Fruit fly (Drosophila melanogaster) whole organism, prepupa: ENCODE data around the gene mRpL33.

Experiments used
- Blimp-1 ChIP-seq: fragments of 200-800 bp; sonication (Bioruptor generic); optimal IDR thresholded peaks from 3 replicates; lab custom pipeline; 2017; ENCODE audit warnings: missing biosample characterization, missing genetic modification characterization, mild to moderate bottlenecking, moderate library complexity, missing genetic modification reagents
- CG10669 ChIP-seq: fragments of 200-800 bp; sonication (Bioruptor generic); optimal IDR thresholded peaks from 3 replicates; lab custom pipeline; 2018; ENCODE audit warnings: missing biosample characterization, mild to moderate bottlenecking, missing genetic modification characterization, moderate library complexity
- CG11762 ChIP-seq: fragments of 200-800 bp; sonication (Bioruptor generic); optimal IDR thresholded peaks from 3 replicates; lab custom pipeline; 2016; ENCODE audit warnings: missing biosample characterization, missing genetic modification characterization; ENCODE audit not compliant: insufficient read depth
- CG11902 ChIP-seq: fragments of 200-800 bp; sonication (Bioruptor generic); optimal IDR thresholded peaks from 3 replicates; lab custom pipeline; 2016; ENCODE audit warnings: missing biosample characterization, missing genetic modification characterization
- CG15336 ChIP-seq: fragments of 200-800 bp; sonication (Bioruptor generic); IDR thresholded peaks from 2 replicates; pipeline ENCODE4 v1.3.6; 2022; ENCODE audit warnings: missing biosample characterization, missing genetic modification characterization
- CG3032 ChIP-seq: fragments of 200-800 bp; optimal IDR thresholded peaks from 2 replicates; lab custom pipeline; 2019; ENCODE audit warnings: missing biosample characterization, mild to moderate bottlenecking, missing genetic modification characterization, moderate library complexity
- CG32006 ChIP-seq: fragments of 200-800 bp; sonication (Bioruptor generic); optimal IDR thresholded peaks from 3 replicates; lab custom pipeline; 2017; ENCODE audit warnings: missing biosample characterization, mild to moderate bottlenecking, missing genetic modification characterization
- CG34406 ChIP-seq: fragments of 200-800 bp; sonication (Bioruptor generic); optimal IDR thresholded peaks from 3 replicates; lab custom pipeline; 2016; ENCODE audit warnings: missing biosample characterization, missing genetic modification characterization
- CG3919 ChIP-seq: fragments of 200-800 bp; sonication (Bioruptor generic); optimal IDR thresholded peaks from 3 replicates; lab custom pipeline; 2016; ENCODE audit warnings: missing biosample characterization, missing genetic modification characterization
- CG6163 ChIP-seq: fragments of 200-800 bp; sonication (Bioruptor generic); IDR thresholded peaks from 3 replicates; pipeline ENCODE4 v1.3.6; 2022; ENCODE audit warnings: missing biosample characterization, missing genetic modification characterization
- CG6276 ChIP-seq: fragments of 200-800 bp; sonication (Bioruptor generic); optimal IDR thresholded peaks from 2 replicates; lab custom pipeline; 2017; ENCODE audit warnings: missing biosample characterization, mild to moderate bottlenecking, missing genetic modification characterization
- CG6808 ChIP-seq: fragments of 200-800 bp; sonication (Bioruptor generic); optimal IDR thresholded peaks from 3 replicates; lab custom pipeline; 2017; ENCODE audit warnings: missing biosample characterization, missing genetic modification characterization, mild to moderate bottlenecking, moderate library complexity, missing genetic modification reagents
- CG6854 ChIP-seq: fragments of 200-800 bp; sonication (Bioruptor generic); optimal IDR thresholded peaks from 2 replicates; lab custom pipeline; 2017; ENCODE audit warnings: missing biosample characterization, mild to moderate bottlenecking, missing genetic modification characterization
- CG8119 ChIP-seq: fragments of 200-800 bp; sonication (Bioruptor generic); IDR thresholded peaks from 3 replicates; pipeline ENCODE4 v1.3.6; 2022; ENCODE audit warnings: missing biosample characterization, missing genetic modification characterization
- CG8632 ChIP-seq: fragments of 200-800 bp; sonication (Bioruptor generic); optimal IDR thresholded peaks from 3 replicates; lab custom pipeline; 2016; ENCODE audit warnings: missing biosample characterization, missing genetic modification characterization
- CG9139 ChIP-seq: fragments of 200-800 bp; sonication (Bioruptor generic); optimal IDR thresholded peaks from 3 replicates; lab custom pipeline; 2017; ENCODE audit warnings: missing biosample characterization, mild to moderate bottlenecking, missing genetic modification characterization
- Eip75B ChIP-seq: fragments of 200-800 bp; sonication (Bioruptor generic); optimal IDR thresholded peaks from 3 replicates; lab custom pipeline; 2016; ENCODE audit warnings: missing biosample characterization, missing genetic modification characterization
- Eip78C ChIP-seq: fragments of 200-800 bp; sonication (Bioruptor generic); peaks from one replicate; lab custom pipeline; 2016; ENCODE audit warnings: missing biosample characterization, missing genetic modification characterization
- Ets21C ChIP-seq: fragments of 200-800 bp; sonication (Bioruptor generic); optimal IDR thresholded peaks from 3 replicates; lab custom pipeline; 2016; ENCODE audit warnings: missing biosample characterization, missing genetic modification characterization
- Gug ChIP-seq: fragments of 200-800 bp; sonication (Bioruptor generic); IDR thresholded peaks from 2 replicates; pipeline ENCODE4 v1.3.6; 2022; ENCODE audit warnings: missing biosample characterization, missing genetic modification characterization
- Hr38 ChIP-seq: sonication (Bioruptor generic); optimal IDR thresholded peaks from 2 replicates; lab custom pipeline; 2016; ENCODE audit warnings: missing biosample characterization, missing genetic modification characterization
- Hr39 ChIP-seq: fragments of 200-800 bp; sonication (Bioruptor generic); optimal IDR thresholded peaks from 2 replicates; lab custom pipeline; 2016; ENCODE audit warnings: missing biosample characterization, missing genetic modification characterization
- Lpt ChIP-seq: fragments of 200-800 bp; sonication (Bioruptor generic); optimal IDR thresholded peaks from 3 replicates; lab custom pipeline; 2016; ENCODE audit warnings: missing biosample characterization, missing genetic modification characterization
- Smox ChIP-seq: fragments of 200-800 bp; sonication (Bioruptor generic); optimal IDR thresholded peaks from 3 replicates; lab custom pipeline; 2016; ENCODE audit warnings: missing biosample characterization, missing genetic modification characterization
- Sox102F ChIP-seq: fragments of 200-800 bp; sonication (Bioruptor generic); optimal IDR thresholded peaks from 2 replicates; lab custom pipeline; 2016; ENCODE audit warnings: missing biosample characterization, mild to moderate bottlenecking, missing genetic modification characterization
- Sox15 ChIP-seq: fragments of 200-800 bp; sonication (Bioruptor generic); optimal IDR thresholded peaks from 3 replicates; lab custom pipeline; 2016; ENCODE audit warnings: missing biosample characterization, missing genetic modification characterization
- achi ChIP-seq: fragments of 200-800 bp; sonication (Bioruptor generic); optimal IDR thresholded peaks from 3 replicates; lab custom pipeline; 2016; ENCODE audit warnings: missing biosample characterization, missing genetic modification characterization
- acj6 ChIP-seq: fragments of 200-800 bp; sonication (Bioruptor generic); optimal IDR thresholded peaks from 3 replicates; lab custom pipeline; 2016; ENCODE audit warnings: missing biosample characterization, missing genetic modification characterization
- cyc ChIP-seq: fragments of 200-800 bp; sonication (Bioruptor generic); optimal IDR thresholded peaks from 3 replicates; lab custom pipeline; 2016; ENCODE audit warnings: missing biosample characterization, missing genetic modification characterization
- dac ChIP-seq: fragments of 200-800 bp; sonication (Bioruptor generic); optimal IDR thresholded peaks from 2 replicates; lab custom pipeline; 2017; ENCODE audit warnings: missing biosample characterization, mild to moderate bottlenecking, missing genetic modification characterization
- dsx ChIP-seq: fragments of 200-800 bp; optimal IDR thresholded peaks from 3 replicates; lab custom pipeline; 2019; ENCODE audit warnings: missing biosample characterization, mild to moderate bottlenecking, missing genetic modification characterization, moderate library complexity; ENCODE audit not compliant: poor library complexity, severe bottlenecking
- eg ChIP-seq: fragments of 200-800 bp; sonication (Bioruptor generic); IDR thresholded peaks from 3 replicates; pipeline ENCODE4 v1.3.6; 2022; ENCODE audit warnings: missing biosample characterization, missing genetic modification characterization
- esn ChIP-seq: fragments of 200-800 bp; sonication (Bioruptor generic); optimal IDR thresholded peaks from 2 replicates; lab custom pipeline; 2016; ENCODE audit warnings: missing biosample characterization, mild to moderate bottlenecking, missing genetic modification characterization, moderate library complexity
- fkh ChIP-seq: fragments of 200-800 bp; sonication (Bioruptor generic); optimal IDR thresholded peaks from 3 replicates; lab custom pipeline; 2017; ENCODE audit warnings: missing biosample characterization, mild to moderate bottlenecking, missing genetic modification characterization, moderate library complexity
- lz ChIP-seq: fragments of 200-800 bp; sonication (Bioruptor generic); optimal IDR thresholded peaks from 3 replicates; lab custom pipeline; 2016; ENCODE audit warnings: missing biosample characterization, missing genetic modification characterization
- pdm3 ChIP-seq: fragments of 200-800 bp; sonication (Bioruptor generic); optimal IDR thresholded peaks from 3 replicates; lab custom pipeline; 2016; ENCODE audit warnings: missing biosample characterization, missing genetic modification characterization
- ss ChIP-seq, 2 experiments: fragments of 200-800 bp; sonication (Bioruptor generic); optimal IDR thresholded peaks; 2 replicates in 1 of 2; 3 replicates in 1 of 2; lab custom pipeline; 2017 to 2018; ENCODE audit warnings: mild to moderate bottlenecking in 2 of 2, missing biosample characterization in 2 of 2, missing genetic modification characterization in 2 of 2, moderate library complexity in 1 of 2
- topi ChIP-seq: fragments of 200-800 bp; sonication (Bioruptor generic); optimal IDR thresholded peaks from 3 replicates; lab custom pipeline; 2016; ENCODE audit warnings: missing biosample characterization, missing genetic modification characterization
- vri ChIP-seq: fragments of 200-800 bp; sonication (Bioruptor generic); optimal IDR thresholded peaks from 3 replicates; lab custom pipeline; 2016; ENCODE audit warnings: missing biosample characterization, mild to moderate bottlenecking, missing genetic modification characterization

mRpL33 gene

DNA sequence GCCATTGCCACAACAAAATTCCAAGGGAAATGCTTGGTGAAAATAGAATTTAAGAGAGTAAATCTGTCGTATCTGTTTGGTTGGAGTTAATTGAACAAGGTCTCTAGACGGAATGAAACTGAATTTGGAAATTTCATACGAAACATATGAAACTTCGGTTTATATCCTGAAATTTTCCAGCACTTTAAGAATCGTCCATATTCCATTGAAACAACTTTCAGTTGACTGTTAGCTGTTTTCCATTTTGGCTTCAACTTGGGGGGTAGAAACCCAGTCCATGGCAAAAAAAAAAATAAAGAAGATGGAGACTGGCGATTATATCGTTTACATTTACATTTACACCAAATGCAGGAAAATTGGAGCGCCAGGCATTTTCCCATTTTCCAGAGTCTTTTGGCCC lies 10.3 kb downstream of the mRpL33 start, which contains the start of gene CG15579:
TSS of gene CG15579 (minus strand) at position 101 of the 400 bp plus-strand sequence.
- no peak for TF ChIP-seq Hr38
- TF ChIP-seq topi (GFP tag; lab: Kevin White, UChicago) = no peak
- no peak for TF ChIP-seq cyc (GFP tag; lab: Kevin White, UChicago)
- TF ChIP-seq CG3919 (GFP tag; lab: Kevin White, UChicago) = no peak
- TF ChIP-seq Smox (GFP tag; lab: Kevin White, UChicago) = no peak
- TF ChIP-seq lz (GFP tag; lab: Kevin White, UChicago) = no peak
- no peak for TF ChIP-seq pdm3
- no peak for TF ChIP-seq Ets21C
- TF ChIP-seq CG3032 (tag; lab: Kevin White, UChicago) = no peak
- no peak for TF ChIP-seq Sox102F (GFP tag; lab: Kevin White, UChicago)
- no peak for TF ChIP-seq CG6854 (GFP tag; lab: Kevin White, UChicago)
- no peak for TF ChIP-seq dsx (GFP tag; lab: Kevin White, UChicago)
- TF ChIP-seq CG11762 = no peak
- no peak for TF ChIP-seq CG10669 (GFP tag; lab: Kevin White, UChicago)
- no peak for TF ChIP-seq CG6163 (GFP tag; lab: Robert Waterston, UW)
- no peak for TF ChIP-seq CG15336 (GFP tag; lab: Robert Waterston, UW)
- TF ChIP-seq eg (GFP tag; lab: Robert Waterston, UW) = no peak
- no peak for TF ChIP-seq esn (GFP tag; lab: Kevin White, UChicago)

DNA sequence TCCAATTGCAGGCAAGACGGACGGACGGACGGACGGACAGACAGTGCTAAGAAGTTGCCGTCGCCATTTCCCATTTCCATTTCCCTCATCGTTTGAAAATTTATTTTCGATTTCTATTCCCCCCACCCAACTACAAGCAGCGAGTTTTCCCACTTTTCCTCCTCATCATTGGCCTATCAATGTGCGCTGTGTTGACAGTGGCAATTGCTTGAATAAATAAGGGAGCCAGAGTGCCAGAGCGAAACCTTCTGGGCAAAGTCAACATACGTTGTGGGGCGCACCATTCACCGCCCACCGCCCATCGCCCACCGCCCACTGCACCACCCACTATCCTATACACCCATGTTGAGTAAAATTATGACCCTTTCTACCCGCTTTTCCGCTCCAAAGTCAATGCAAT lies 16.1 kb downstream of the mRpL33 start:
- TF ChIP-seq Hr39 (GFP tag; lab: Kevin White, UChicago) (no peak), CG9139 (GFP tag; lab: Kevin White, UChicago) (no peak), fkh (GFP tag; lab: Kevin White, UChicago) (peak; percentile 7), dsx (GFP tag; lab: Kevin White, UChicago) (no peak), Eip78C (peak; percentile 56), Eip75B (no peak)
- TF ChIP-seq, all 60 proteins: peak for 2

DNA sequence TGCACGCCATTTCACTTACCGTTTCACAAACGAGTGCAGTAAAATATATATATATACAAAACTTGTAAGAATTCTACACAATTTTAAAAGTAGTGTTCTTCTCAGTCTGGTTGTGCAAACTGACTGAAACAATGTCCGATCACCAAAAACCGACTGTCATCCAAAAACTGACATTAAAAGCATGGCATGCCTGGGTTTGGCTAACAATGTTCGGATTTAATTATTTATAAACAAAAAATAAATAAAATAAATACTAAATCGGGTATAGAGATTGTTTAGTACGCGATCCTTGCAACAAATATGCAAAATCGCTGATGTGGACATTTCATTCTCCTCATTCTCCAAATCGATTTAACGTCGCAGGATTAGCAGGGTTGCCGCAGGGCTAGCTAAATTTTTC lies 19.8 kb downstream of the mRpL33 start, which contains the start of gene CG12692:
TSS of gene CG12692 (minus strand) at position 101 of the 400 bp plus-strand sequence.
- TF ChIP-seq Lpt (GFP tag; lab: Kevin White, UChicago) (no peak), Smox (GFP tag; lab: Kevin White, UChicago) (no peak), cyc (GFP tag; lab: Kevin White, UChicago) (no peak), Sox15 (GFP tag; lab: Kevin White, UChicago) (no peak), CG3032 (tag; lab: Kevin White, UChicago) (no peak), ss (GFP tag; optimal IDR thresholded peaks at IDR 0.05; lab: Kevin White, UChicago) (no peak), CG6276 (no peak), Hr38 (no peak), CG15336 (GFP tag; lab: Robert Waterston, UW) (no peak), CG34406 (GFP tag; lab: Kevin White, UChicago) (no peak), Sox102F (GFP tag; lab: Kevin White, UChicago) (no peak), CG6163 (GFP tag; lab: Robert Waterston, UW) (no peak), Hr39 (GFP tag; lab: Kevin White, UChicago) (no peak), vri (GFP tag; lab: Kevin White, UChicago) (no peak), Blimp-1 (GFP tag; lab: Kevin White, UChicago) (no peak), esn (GFP tag; lab: Kevin White, UChicago) (no peak)

DNA sequence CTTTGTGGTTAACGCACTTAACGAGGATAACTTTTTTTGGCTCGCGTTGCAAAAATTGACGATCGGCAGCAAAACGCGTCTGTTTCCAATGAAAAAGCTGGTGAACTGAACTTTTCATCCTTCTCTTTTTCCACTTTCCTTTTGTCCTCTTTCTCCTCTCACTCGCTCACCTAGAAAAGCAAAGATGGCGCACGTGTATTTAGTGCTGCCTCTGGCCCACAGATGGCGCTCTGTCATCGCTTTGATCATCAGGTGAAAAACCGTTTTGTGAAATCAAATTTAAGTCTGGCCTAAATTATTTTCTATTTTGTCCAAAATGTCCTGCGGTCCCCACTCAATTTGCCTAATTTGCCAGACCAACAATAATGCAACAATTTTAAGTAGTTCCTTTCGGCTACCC lies 28.6 kb downstream of the mRpL33 start:
- no peak for TF ChIP-seq CG11762
- TF ChIP-seq CG9139 (GFP tag; lab: Kevin White, UChicago) = no peak
- no peak for TF ChIP-seq Eip78C

DNA sequence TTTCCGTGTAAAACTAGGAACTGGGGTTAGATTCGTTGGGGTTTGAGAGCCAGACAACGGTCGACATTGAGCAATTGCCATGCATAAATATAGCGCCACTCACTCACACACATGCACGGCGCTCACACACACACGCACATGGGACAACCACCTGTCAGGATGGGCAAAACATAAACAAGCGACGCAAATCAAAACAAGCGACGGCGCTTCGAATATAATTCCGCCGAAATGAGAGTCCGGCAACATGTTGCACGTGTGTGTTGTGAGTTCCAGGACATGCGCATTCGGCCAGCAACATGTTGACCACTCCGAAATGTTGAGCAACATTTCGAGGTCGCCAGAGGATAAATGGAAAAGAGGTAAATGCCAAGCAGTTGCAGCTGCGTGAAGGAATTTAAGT lies 41.3 kb downstream of the mRpL33 start:
- no peak for TF ChIP-seq CG34406 (GFP tag; lab: Kevin White, UChicago)
- no peak for TF ChIP-seq CG8119
- no peak for TF ChIP-seq CG32006
- TF ChIP-seq topi (GFP tag; lab: Kevin White, UChicago) = no peak
- no peak for TF ChIP-seq CG8632 (GFP tag; lab: Kevin White, UChicago)
- no peak for TF ChIP-seq dac (GFP tag; lab: Kevin White, UChicago)
- no peak for TF ChIP-seq Gug (GFP tag; lab: Robert Waterston, UW)
- no peak for TF ChIP-seq CG15336 (GFP tag; lab: Robert Waterston, UW)
- TF ChIP-seq CG6163 (GFP tag; lab: Robert Waterston, UW) = no peak
- no peak for TF ChIP-seq Sox102F (GFP tag; lab: Kevin White, UChicago)
- TF ChIP-seq acj6 (GFP tag; lab: Kevin White, UChicago) = no peak
- TF ChIP-seq Lpt (GFP tag; lab: Kevin White, UChicago) = no peak
- no peak for TF ChIP-seq Hr38
- TF ChIP-seq achi (GFP tag; lab: Kevin White, UChicago) = no peak
- TF ChIP-seq CG6808 = no peak
- TF ChIP-seq CG6854 (GFP tag; lab: Kevin White, UChicago) = no peak
- no peak for TF ChIP-seq CG11902 (GFP tag; lab: Kevin White, UChicago)
- TF ChIP-seq Eip78C = no peak
- TF ChIP-seq Eip75B = no peak
- TF ChIP-seq CG3919 (GFP tag; lab: Kevin White, UChicago) = no peak
